Worm (Caenorhabditis elegans): ENCODE results near the gene H03A11.2.

H03A11.2 gene

ce11 chrX:15274827-15275761 lies 44.6 kb upstream of the H03A11.2 start (continued):
- TF ChIP-seq B0035.1 (tag; optimal IDR thresholded peaks at IDR 0.05) (no peak), K11D2.4 (GFP tag; IDR thresholded peaks at IDR 0.05) (no peak; the same call in 1 of the 2 replicates), Y95B8A.8 (GFP tag; IDR thresholded peaks at IDR 0.05) (no peak), F57A8.1 (GFP tag; optimal IDR thresholded peaks at IDR 0.05) (no peak), ceh-27 (GFP tag; optimal IDR thresholded peaks at IDR 0.05) (peak; percentile 80), hrde-1 (tag; optimal IDR thresholded peaks at IDR 0.05; ENCODE audit: borderline replicate concordance) (no peak), athp-1 (tag; optimal IDR thresholded peaks at IDR 0.05) (no peak)

- TF ChIP-seq hmg-20 (GFP tag; IDR thresholded peaks at IDR 0.05) (no peak), F22D6.2 (tag; optimal IDR thresholded peaks at IDR 0.05) (no peak), Y79H2A.3 (GFP tag; conservative IDR thresholded peaks at IDR 0.05) (no peak), lag-1 (GFP tag; IDR thresholded peaks at IDR 0.05) (no peak), zfh-2 (GFP tag; conservative IDR thresholded peaks at IDR 0.05) (peak; percentile 74), cebp-2 (GFP tag; IDR thresholded peaks at IDR 0.05) (no peak), madf-3 (GFP tag; IDR thresholded peaks at IDR 0.05) (0 out of 2 replicates have a peak, but pooled peaks have one; percentile 41), egrh-3 (GFP tag; IDR thresholded peaks at IDR 0.05) (peak; percentile 72; the same call in 1 of the 2 replicates), snpc-3.4 (tag; optimal IDR thresholded peaks at IDR 0.05) (no peak), lin-40 (tag; optimal IDR thresholded peaks at IDR 0.05) (peak; percentile 42), lsy-27 (tag; optimal IDR thresholded peaks at IDR 0.05; ENCODE audit: borderline replicate concordance, insufficient read depth) (no peak), cebp-1 (GFP tag; IDR thresholded peaks at IDR 0.05) (no peak), cebp-1 (tag; optimal IDR thresholded peaks at IDR 0.05) (peak; percentile 50), somi-1 (GFP tag; optimal IDR thresholded peaks at IDR 0.05) (peak; percentile 60), nfya-2 (GFP tag; IDR thresholded peaks at IDR 0.05) (no peak), dox-1 (GFP tag; IDR thresholded peaks at IDR 0.05) (peak; percentile 18; the same call in 1 of the 2 replicates), ceh-27 (GFP tag; optimal IDR thresholded peaks at IDR 0.05) (peak; percentile 8)
Observed at ce11 chrX:15274079-15274478, 43.6 kb upstream of the H03A11.2 start.

ce11 chrX:15272925-15273324 lies 42.5 kb upstream of the H03A11.2 start:
- TF ChIP-seq hrde-1 (tag; optimal IDR thresholded peaks at IDR 0.05; ENCODE audit: borderline replicate concordance) = no peak
- TF ChIP-seq fkh-3 (tag; optimal IDR thresholded peaks at IDR 0.05) = no peak
- TF ChIP-seq nhr-120 (GFP tag; IDR thresholded peaks at IDR 0.05) = no peak
- TF ChIP-seq hsf-1 (GFP tag; IDR thresholded peaks at IDR 0.05) = no peak
- no peak for TF ChIP-seq snpc-4 (GFP tag; optimal IDR thresholded peaks at IDR 0.05)
- TF ChIP-seq snpc-4 (tag; optimal IDR thresholded peaks at IDR 0.05) = no peak
- no peak for TF ChIP-seq ama-1 (optimal IDR thresholded peaks at IDR 0.05)
- TF ChIP-seq ama-1 (GFP tag; optimal IDR thresholded peaks at IDR 0.05) = no peak
- no peak for TF ChIP-seq nfya-2 (GFP tag; IDR thresholded peaks at IDR 0.05)
- TF ChIP-seq ceh-58 (GFP tag; IDR thresholded peaks at IDR 0.05) = no peak
- TF ChIP-seq unc-62 (GFP tag; optimal IDR thresholded peaks at IDR 0.05) = no peak
- no peak for TF ChIP-seq F57C9.4 (tag; optimal IDR thresholded peaks at IDR 0.05)
- TF ChIP-seq F37B4.10 (GFP tag; IDR thresholded peaks at IDR 0.05) = no peak
- TF ChIP-seq gei-17 (GFP tag; optimal IDR thresholded peaks at IDR 0.05) = no peak
- no peak for TF ChIP-seq him-1 (tag; optimal IDR thresholded peaks at IDR 0.05)
- no peak for TF ChIP-seq F49E8.2 (tag; optimal IDR thresholded peaks at IDR 0.05; ENCODE audit: insufficient read depth)

Measured in whole organism, young adult.